Fruit fly (Drosophila melanogaster) whole organism, embryonic: Measurements from ENCODE around the gene CG7519.
A peak's percentile ranks its signal among the peaks of the same experiment; 100 is the strongest.

ENCODE experiments used
- Adf1 ChIP-seq: fragments of 200-800 bp; sonication (Bioruptor generic); IDR thresholded peaks from 2 replicates; pipeline ENCODE4 v1.3.6; 2022; ENCODE audit warnings: missing biosample characterization, missing genetic modification characterization
- Atf-2 ChIP-seq: fragments of 200-800 bp; sonication (Bioruptor generic); optimal IDR thresholded peaks from 2 replicates; lab custom pipeline; 2016; ENCODE audit warnings: missing biosample characterization, missing genetic modification characterization
- BtbVII ChIP-seq: fragments of 200-800 bp; sonication (Bioruptor generic); optimal IDR thresholded peaks from 3 replicates; lab custom pipeline; 2017; ENCODE audit warnings: missing biosample characterization, mild to moderate bottlenecking, missing genetic modification characterization
- CG10147 ChIP-seq: fragments of 200-800 bp; sonication (Bioruptor generic); optimal IDR thresholded peaks from 2 replicates; lab custom pipeline; 2019; ENCODE audit warnings: missing biosample characterization, mild to moderate bottlenecking, missing genetic modification characterization, moderate library complexity
- CG10366 ChIP-seq: fragments of 200-800 bp; sonication (Bioruptor generic); IDR thresholded peaks from 2 replicates; pipeline ENCODE4 v1.3.6; 2022; ENCODE audit warnings: missing biosample characterization, missing genetic modification characterization
- CG10431 ChIP-seq: fragments of 200-800 bp; sonication (Bioruptor generic); optimal IDR thresholded peaks from 3 replicates; lab custom pipeline; 2018; ENCODE audit warnings: missing biosample characterization, mild to moderate bottlenecking, missing genetic modification characterization
- CG10462 ChIP-seq: fragments of 200-800 bp; sonication (Bioruptor generic); optimal IDR thresholded peaks from 2 replicates; lab custom pipeline; 2016; ENCODE audit warnings: missing biosample characterization, missing genetic modification characterization
- CG10654 ChIP-seq: fragments of 200-800 bp; sonication (Bioruptor generic); optimal IDR thresholded peaks from 2 replicates; lab custom pipeline; 2016; ENCODE audit warnings: missing biosample characterization, missing genetic modification characterization
- CG11398 ChIP-seq: fragments of 200-800 bp; sonication (Bioruptor generic); optimal IDR thresholded peaks from 2 replicates; lab custom pipeline; 2016; ENCODE audit warnings: missing biosample characterization, missing genetic modification characterization
- CG11456 ChIP-seq: fragments of 200-800 bp; sonication (Bioruptor generic); IDR thresholded peaks from 3 replicates; pipeline ENCODE4 v1.3.6; 2022; ENCODE audit warnings: missing biosample characterization, missing genetic modification characterization
- CG11560 ChIP-seq: fragments of 200-800 bp; sonication (Bioruptor generic); IDR thresholded peaks from 3 replicates; pipeline ENCODE4 v1.3.6; 2022; ENCODE audit warnings: missing biosample characterization, missing genetic modification characterization
- CG11696 ChIP-seq: fragments of 200-800 bp; sonication (Bioruptor generic); IDR thresholded peaks from 2 replicates; pipeline ENCODE4 v1.3.6; 2022; ENCODE audit warnings: missing biosample characterization, missing genetic modification characterization
- CG12155 ChIP-seq: fragments of 200-800 bp; sonication (Bioruptor generic); optimal IDR thresholded peaks from 3 replicates; lab custom pipeline; 2016; ENCODE audit warnings: missing biosample characterization, missing genetic modification characterization
- CG12299 ChIP-seq: fragments of 200-800 bp; sonication (Bioruptor generic); optimal IDR thresholded peaks from 2 replicates; lab custom pipeline; 2018; ENCODE audit warnings: missing biosample characterization, mild to moderate bottlenecking, missing genetic modification characterization
- CG13287 ChIP-seq: fragments of 200-800 bp; sonication (Bioruptor generic); IDR thresholded peaks from 2 replicates; pipeline ENCODE4 v1.3.6; 2022; ENCODE audit warnings: missing biosample characterization, missing genetic modification characterization; ENCODE audit not compliant: partially characterized antibody
- CG17328 ChIP-seq: fragments of 200-800 bp; sonication (Bioruptor generic); IDR thresholded peaks from 2 replicates; pipeline ENCODE4 v1.3.6; 2022; ENCODE audit warnings: missing biosample characterization, missing genetic modification characterization
- CG18619 ChIP-seq: fragments of 200-800 bp; sonication (Bioruptor generic); optimal IDR thresholded peaks from 3 replicates; lab custom pipeline; 2017; ENCODE audit warnings: missing biosample characterization, mild to moderate bottlenecking, missing genetic modification characterization
- CG2875 ChIP-seq: fragments of 200-800 bp; sonication (Bioruptor generic); optimal IDR thresholded peaks from 2 replicates; lab custom pipeline; 2017; ENCODE audit warnings: missing biosample characterization, mild to moderate bottlenecking, missing genetic modification characterization, missing genetic modification reagents
- CG30403 ChIP-seq: fragments of 200-800 bp; sonication (Bioruptor generic); optimal IDR thresholded peaks from 3 replicates; lab custom pipeline; 2016; ENCODE audit warnings: missing biosample characterization, missing genetic modification characterization
- CG32772 ChIP-seq: fragments of 200-800 bp; sonication (Bioruptor generic); IDR thresholded peaks from 2 replicates; pipeline ENCODE4 v1.3.6; 2022; ENCODE audit warnings: missing biosample characterization, missing genetic modification characterization
- CG4707 ChIP-seq: fragments of 200-800 bp; sonication (Bioruptor generic); optimal IDR thresholded peaks from 2 replicates; lab custom pipeline; 2018; ENCODE audit warnings: missing biosample characterization, mild to moderate bottlenecking, missing genetic modification characterization, moderate library complexity
- CG4820 ChIP-seq: fragments of 200-800 bp; sonication (Bioruptor generic); optimal IDR thresholded peaks from 3 replicates; lab custom pipeline; 2016; ENCODE audit warnings: missing biosample characterization, missing genetic modification characterization
- CG8281 ChIP-seq: fragments of 200-800 bp; sonication (Bioruptor generic); optimal IDR thresholded peaks from 2 replicates; lab custom pipeline; 2018; ENCODE audit warnings: missing biosample characterization, mild to moderate bottlenecking, missing genetic modification characterization, moderate library complexity
- CG9215 ChIP-seq: fragments of 200-800 bp; sonication (Bioruptor generic); IDR thresholded peaks from 2 replicates; pipeline ENCODE4 v1.3.6; 2022; ENCODE audit warnings: missing biosample characterization, missing genetic modification characterization
- CG9817 ChIP-seq: fragments of 200-800 bp; sonication (Bioruptor generic); optimal IDR thresholded peaks from 2 replicates; lab custom pipeline; 2018; ENCODE audit warnings: missing biosample characterization, mild to moderate bottlenecking, missing genetic modification characterization, moderate library complexity
- Dfd ChIP-seq, 2 experiments: fragments of >200 bp; optimal IDR thresholded peaks; 2 replicates each; lab custom pipeline; 2017; ENCODE audit warnings: missing biosample characterization in 2 of 2, missing genetic modification characterization in 2 of 2
- HHEX ChIP-seq: fragments of 200-800 bp; sonication (Bioruptor generic); optimal IDR thresholded peaks from 3 replicates; lab custom pipeline; 2017; ENCODE audit warnings: missing biosample characterization, mild to moderate bottlenecking, missing genetic modification characterization, missing genetic modification reagents
- HLH54F ChIP-seq: fragments of 200-800 bp; sonication (Bioruptor generic); optimal IDR thresholded peaks from 3 replicates; lab custom pipeline; 2016; ENCODE audit warnings: missing biosample characterization, missing genetic modification characterization
- amos ChIP-seq: fragments of 200-800 bp; sonication (Bioruptor generic); IDR thresholded peaks from 2 replicates; pipeline ENCODE4 v1.3.6; 2022; ENCODE audit warnings: missing biosample characterization, missing genetic modification characterization; ENCODE audit not compliant: partially characterized antibody
- ara ChIP-seq: fragments of 200-800 bp; sonication (Bioruptor generic); IDR thresholded peaks from 2 replicates; pipeline ENCODE4 v1.3.6; 2022; ENCODE audit warnings: missing biosample characterization, missing genetic modification characterization
- bcd ChIP-seq: fragments of 200-800 bp; sonication (Bioruptor generic); optimal IDR thresholded peaks from 2 replicates; lab custom pipeline; 2017; ENCODE audit warnings: missing biosample characterization, mild to moderate bottlenecking, missing genetic modification characterization
- caup ChIP-seq: fragments of 200-800 bp; sonication (Bioruptor generic); optimal IDR thresholded peaks from 3 replicates; lab custom pipeline; 2017; ENCODE audit warnings: missing biosample characterization, mild to moderate bottlenecking, missing genetic modification characterization, moderate library complexity; ENCODE audit not compliant: severe bottlenecking
- dimm ChIP-seq: fragments of 200-800 bp; sonication (Bioruptor generic); IDR thresholded peaks from 2 replicates; pipeline ENCODE4 v1.3.6; 2022; ENCODE audit warnings: missing biosample characterization, missing genetic modification characterization
- dysf ChIP-seq: fragments of 200-800 bp; sonication (Bioruptor generic); IDR thresholded peaks from 3 replicates; pipeline ENCODE4 v1.3.6; 2022; ENCODE audit warnings: missing biosample characterization, missing genetic modification characterization
- gsb ChIP-seq: fragments of 200-800 bp; sonication (Bioruptor generic); IDR thresholded peaks from 2 replicates; pipeline ENCODE4 v1.3.6; 2022; ENCODE audit warnings: missing biosample characterization, missing genetic modification characterization
- inv ChIP-seq: fragments of 200-800 bp; sonication (Bioruptor generic); IDR thresholded peaks from 2 replicates; pipeline ENCODE4 v1.3.6; 2022; ENCODE audit warnings: missing biosample characterization, missing genetic modification characterization; ENCODE audit not compliant: partially characterized antibody
- luna ChIP-seq: fragments of 200-800 bp; sonication (Bioruptor generic); optimal IDR thresholded peaks from 2 replicates; lab custom pipeline; 2016; ENCODE audit warnings: missing biosample characterization, missing genetic modification characterization
- maf-S ChIP-seq: fragments of 200-800 bp; sonication (Bioruptor generic); optimal IDR thresholded peaks from 2 replicates; lab custom pipeline; 2016; ENCODE audit warnings: missing biosample characterization, missing genetic modification characterization
- odd ChIP-seq: fragments of 200-800 bp; sonication (Bioruptor generic); optimal IDR thresholded peaks from 2 replicates; lab custom pipeline; 2017; ENCODE audit warnings: missing biosample characterization, mild to moderate bottlenecking, missing genetic modification characterization
- org-1 ChIP-seq: fragments of 200-800 bp; sonication (Bioruptor generic); optimal IDR thresholded peaks from 2 replicates; lab custom pipeline; 2017; ENCODE audit warnings: missing biosample characterization, missing genetic modification characterization
- pan ChIP-seq, 4 experiments: fragments of >200 bp in 3 of 4; fragments of 200-800 bp in 1 of 4; sonication (Bioruptor generic) in 1 of 4; optimal IDR thresholded peaks in 3 of 4; IDR thresholded peaks in 1 of 4; 2 replicates each; pipeline versions ENCODE4 v1.3.6 to Lab custom; 2017 to 2022; ENCODE audit warnings: missing biosample characterization in 2 of 4, missing genetic modification characterization in 2 of 4, mixed read lengths in 1 of 4
- sc ChIP-seq, 3 experiments: fragments of >200 bp in 2 of 3; fragments of 200-800 bp in 1 of 3; sonication (Bioruptor generic) in 1 of 3; optimal IDR thresholded peaks; 2 replicates in 2 of 3; 3 replicates in 1 of 3; lab custom pipeline; 2017; ENCODE audit warnings: mild to moderate bottlenecking in 1 of 3, missing biosample characterization in 1 of 3, missing genetic modification characterization in 1 of 3, missing genetic modification reagents in 1 of 3
- sug ChIP-seq: fragments of 200-800 bp; optimal IDR thresholded peaks from 2 replicates; lab custom pipeline; 2019; ENCODE audit warnings: missing biosample characterization, mild to moderate bottlenecking, missing genetic modification characterization, moderate library complexity
- tgo ChIP-seq: fragments of 200-800 bp; sonication (Bioruptor generic); IDR thresholded peaks from 3 replicates; pipeline ENCODE4 v1.3.6; 2022; ENCODE audit warnings: missing biosample characterization, missing genetic modification characterization
- vvl ChIP-seq: fragments of 200-800 bp; sonication (Bioruptor generic); IDR thresholded peaks from 2 replicates; pipeline ENCODE4 v1.3.6; 2022; ENCODE audit warnings: missing biosample characterization, missing genetic modification characterization

Gene CG7519

dm6 chr3L:21538893-21539244 is 46.0 kb downstream of the CG7519 start:
- TF ChIP-seq CG12155 (GFP tag; lab: Kevin White, UChicago) (no peak), CG8281 (tag; lab: Kevin White, UChicago) (peak; percentile 90)
- TF ChIP-seq, all 482 proteins: peak for 1

dm6 chr3L:21539245-21540196 is 46.6 kb downstream of the CG7519 start, which contains the start of the genes COX8 and VhaM9.7-b:
COX8 (minus strand) TSS chr3L:21539447.
VhaM9.7-b (plus strand) TSS chr3L:21539862.
- TF ChIP-seq amos (GFP tag; lab: Robert Waterston, UW) (peak; percentile 72), CG10147 (no peak), CG30403 (GFP tag; lab: Kevin White, UChicago) (peak; percentile 81), CG9817 (no peak), luna (GFP tag; lab: Kevin White, UChicago) (peak; percentile 1), CG4820 (GFP tag; lab: Kevin White, UChicago) (peak; percentile 68), dysf (GFP tag; lab: Robert Waterston, UW) (0 out of 3 replicates have a peak, but pooled peaks have one; percentile 57), CG17328 (GFP tag; lab: Robert Waterston, UW) (0 out of 2 replicates have a peak, but pooled peaks have one; percentile 6), Atf-2 (GFP tag; lab: Kevin White, UChicago) (peak; percentile 43), CG10366 (peak; percentile 61; the same call in 1 of the 2 replicates), BtbVII (GFP tag; lab: Kevin White, UChicago) (no peak), ara (peak; percentile 54; the same call in 1 of the 2 replicates), gsb (GFP tag; lab: Robert Waterston, UW) (no peak), inv (peak; percentile 65; the same call in 1 of the 2 replicates), tgo (GFP tag; lab: Robert Waterston, UW) (peak; percentile 58; the same call in 2 of the 3 replicates), HHEX (GFP tag; lab: Kevin White, UChicago) (no peak), sc (optimal IDR thresholded peaks at IDR 0.05; lab: Kevin White, UChicago) (no peak), sc (GFP tag; optimal IDR thresholded peaks at IDR 0.05; lab: Kevin White, UChicago) (no peak), CG32772 (GFP tag; lab: Robert Waterston, UW) (no peak; the same call in 1 of the 2 replicates), CG10431 (GFP tag; lab: Kevin White, UChicago) (no peak), Dfd (GFP tag; optimal IDR thresholded peaks at IDR 0.05; lab: Kevin White, UChicago) (no peak), sug (tag; lab: Kevin White, UChicago) (peak; percentile 78), pan (optimal IDR thresholded peaks at IDR 0.05; lab: Kevin White, UChicago) (no peak), pan (GFP tag; optimal IDR thresholded peaks at IDR 0.05 in 1 of 2, IDR thresholded peaks at IDR 0.05 in 1 of 2) (peak in 1 of 2 experiments; percentile 37), CG9215 (GFP tag; lab: Robert Waterston, UW) (no peak), CG12299 (peak; percentile 47), CG18619 (GFP tag; lab: Kevin White, UChicago) (peak; percentile 40), bcd (no peak), CG13287 (peak; percentile 60), CG11398 (GFP tag; lab: Kevin White, UChicago) (no peak), CG2875 (no peak), caup (GFP tag; lab: Kevin White, UChicago) (no peak), Adf1 (GFP tag; lab: Robert Waterston, UW) (no peak), CG11696 (GFP tag; lab: Robert Waterston, UW) (no peak), odd (GFP tag; lab: Kevin White, UChicago) (no peak), CG10462 (GFP tag; lab: Kevin White, UChicago) (peak; percentile 42), CG4707 (no peak), maf-S (peak; percentile 38), HLH54F (peak; percentile 72), vvl (GFP tag; lab: Robert Waterston, UW) (no peak; the same call in 1 of the 2 replicates), dimm (no peak), CG11456 (GFP tag; lab: Robert Waterston, UW) (no peak; the same call in 2 of the 3 replicates), CG10654 (GFP tag; lab: Kevin White, UChicago) (peak; percentile 48), org-1 (GFP tag; lab: Kevin White, UChicago) (no peak), CG11560 (tag; lab: Robert Waterston, UW) (no peak)
